Worm (Caenorhabditis elegans): ENCODE results near the gene ndub-5.

Gene ndub-5

DNA sequence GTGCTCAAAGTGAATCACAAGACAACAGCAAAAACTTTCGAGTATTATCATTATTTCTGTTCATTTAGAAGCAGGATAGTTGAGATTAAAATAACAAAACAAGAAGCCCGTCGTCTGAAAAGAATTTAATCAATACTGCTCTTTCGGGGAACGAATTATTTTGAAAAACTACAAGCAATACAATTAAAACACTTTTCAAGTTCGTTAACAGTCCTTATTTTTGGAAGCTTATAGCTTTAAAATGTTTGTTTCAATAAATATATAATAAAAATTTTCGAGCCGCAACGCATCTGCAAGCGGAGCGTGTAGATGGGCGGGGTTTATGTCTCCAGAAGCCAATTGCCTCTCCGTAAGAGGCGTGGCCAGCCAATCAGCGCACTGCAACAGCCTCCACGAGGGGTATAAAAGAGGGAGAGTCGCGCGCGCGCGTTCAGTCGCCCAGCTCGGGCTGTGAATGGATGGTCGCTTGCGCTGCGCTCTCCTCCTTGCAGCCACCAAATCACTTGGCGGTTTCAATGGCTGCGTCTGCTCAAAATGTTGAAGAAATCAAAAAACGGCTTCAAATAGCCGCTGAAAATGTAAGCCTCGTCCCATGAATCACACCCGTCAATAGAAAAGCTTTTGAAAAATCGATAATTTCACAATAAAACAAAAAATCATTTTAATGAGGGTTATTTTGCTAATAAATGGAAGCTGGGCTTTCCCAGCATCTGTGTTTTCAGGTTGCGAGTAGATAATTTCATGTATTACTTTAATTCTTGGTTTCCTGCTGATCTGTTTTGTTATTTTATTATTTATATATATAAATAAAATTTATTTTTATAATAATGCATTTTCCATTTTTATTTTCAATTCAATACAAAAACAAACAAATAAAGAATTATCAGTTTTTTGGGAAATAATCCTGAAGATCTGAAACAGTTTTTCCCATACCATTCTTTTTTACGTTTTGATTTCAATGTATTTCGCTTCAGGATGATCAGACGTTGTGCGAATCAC is 30.1 kb downstream of the ndub-5 start, which contains the start of the genes ift-43 and mdt-26 (continued):
- TF ChIP-seq madf-2 (tag; optimal IDR thresholded peaks at IDR 0.05): peak; percentile 55
- peak; percentile 78 for TF ChIP-seq ceh-31 (tag; optimal IDR thresholded peaks at IDR 0.05)
- no peak for TF ChIP-seq hlh-6 (tag; optimal IDR thresholded peaks at IDR 0.05)
- peak; percentile 100 for TF ChIP-seq nfya-1 (tag; optimal IDR thresholded peaks at IDR 0.05)
- peak; percentile 52 for TF ChIP-seq hlh-30 (tag; optimal IDR thresholded peaks at IDR 0.05; ENCODE audit: insufficient read depth)
- TF ChIP-seq hlh-15 (tag; optimal IDR thresholded peaks at IDR 0.05): no peak
- TF ChIP-seq ztf-16 (tag; optimal IDR thresholded peaks at IDR 0.05): no peak
- peak; percentile 17; the same call in 1 of the 2 replicates for TF ChIP-seq sox-2 (GFP tag; IDR thresholded peaks at IDR 0.05)
- TF ChIP-seq ceh-45 (GFP tag; IDR thresholded peaks at IDR 0.05): peak; percentile 58; the same call in 1 of the 2 replicates
- TF ChIP-seq pqm-1 (tag; optimal IDR thresholded peaks at IDR 0.05): no peak
- peak; percentile 51 for TF ChIP-seq ceh-48 (tag; optimal IDR thresholded peaks at IDR 0.05)
- peak; percentile 55 for TF ChIP-seq pros-1 (tag; optimal IDR thresholded peaks at IDR 0.05)
- no peak for TF ChIP-seq C38D4.7 (GFP tag; optimal IDR thresholded peaks at IDR 0.05)
- peak; percentile 59 for TF ChIP-seq gmeb-2 (tag; optimal IDR thresholded peaks at IDR 0.05)
- no peak for TF ChIP-seq npax-4 (tag; optimal IDR thresholded peaks at IDR 0.05)
- TF ChIP-seq sdc-2 (tag; optimal IDR thresholded peaks at IDR 0.05): peak; percentile 41
- no peak for TF ChIP-seq dmd-4 (tag; optimal IDR thresholded peaks at IDR 0.05; ENCODE audit: borderline replicate concordance)
- peak; percentile 9 for TF ChIP-seq ceh-34 (tag; optimal IDR thresholded peaks at IDR 0.05)
- TF ChIP-seq zip-5 (tag; optimal IDR thresholded peaks at IDR 0.05): no peak
- TF ChIP-seq unc-42 (tag; optimal IDR thresholded peaks at IDR 0.05): peak; percentile 58
- TF ChIP-seq fkh-10 (GFP tag; optimal IDR thresholded peaks at IDR 0.05): no peak
- TF ChIP-seq ceh-9 (tag; optimal IDR thresholded peaks at IDR 0.05): no peak
- TF ChIP-seq fax-1 (tag; optimal IDR thresholded peaks at IDR 0.05): no peak
- no peak for TF ChIP-seq mec-3 (tag; optimal IDR thresholded peaks at IDR 0.05; ENCODE audit: borderline replicate concordance)
- TF ChIP-seq pha-4 (tag; optimal IDR thresholded peaks at IDR 0.05): no peak
- TF ChIP-seq ceh-18 (tag; optimal IDR thresholded peaks at IDR 0.05): peak; percentile 17
- TF ChIP-seq lim-6 (tag; optimal IDR thresholded peaks at IDR 0.05): no peak
- TF ChIP-seq pat-9 (tag; optimal IDR thresholded peaks at IDR 0.05): peak; percentile 14
- peak; percentile 29 for TF ChIP-seq pha-2 (tag; optimal IDR thresholded peaks at IDR 0.05)
- no peak for TF ChIP-seq ahr-1 (tag; optimal IDR thresholded peaks at IDR 0.05)
- peak; percentile 73 for TF ChIP-seq tbx-2 (tag; optimal IDR thresholded peaks at IDR 0.05)
- no peak for TF ChIP-seq eyg-1 (tag; optimal IDR thresholded peaks at IDR 0.05)
- TF ChIP-seq fkh-6 (tag; optimal IDR thresholded peaks at IDR 0.05): peak; percentile 56
- TF ChIP-seq syd-9 (tag; optimal IDR thresholded peaks at IDR 0.05): peak; percentile 18
- TF ChIP-seq ama-1 (optimal IDR thresholded peaks at IDR 0.05): peak; percentile 98
- peak; percentile 57 for TF ChIP-seq rnt-1 (tag; optimal IDR thresholded peaks at IDR 0.05)

DNA sequence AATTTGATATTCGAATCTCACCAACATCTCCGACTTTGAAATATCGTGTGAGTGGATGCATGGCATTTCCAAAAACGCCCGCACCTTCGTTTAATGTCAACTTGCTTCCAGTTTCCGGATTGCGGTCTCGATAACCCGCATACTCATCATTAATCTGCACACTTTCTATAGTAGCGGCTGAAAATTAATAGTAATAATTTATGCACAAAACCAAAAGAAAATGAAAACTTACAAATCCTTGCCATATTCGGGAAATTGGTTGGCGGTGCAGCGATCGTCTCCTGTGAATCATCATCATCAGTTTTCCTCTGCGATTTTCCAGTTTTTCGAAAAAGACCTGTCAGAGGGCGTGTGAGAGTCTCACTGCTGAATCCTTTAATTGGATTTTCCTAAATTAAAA is 31.0 kb downstream of the ndub-5 start:
- TF ChIP-seq F13H6.1 (tag; optimal IDR thresholded peaks at IDR 0.05) (no peak), C08G9.2 (tag; optimal IDR thresholded peaks at IDR 0.05) (no peak), unc-3 (GFP tag; conservative IDR thresholded peaks at IDR 0.05) (no peak), unc-3 (tag; optimal IDR thresholded peaks at IDR 0.05) (no peak), hlh-15 (tag; optimal IDR thresholded peaks at IDR 0.05) (no peak), nhr-11 (tag; optimal IDR thresholded peaks at IDR 0.05) (no peak), pha-2 (tag; optimal IDR thresholded peaks at IDR 0.05) (no peak), hlh-13 (GFP tag; optimal IDR thresholded peaks at IDR 0.05) (no peak), sox-2 (GFP tag; IDR thresholded peaks at IDR 0.05) (no peak), ceh-48 (tag; optimal IDR thresholded peaks at IDR 0.05) (no peak), che-1 (tag; optimal IDR thresholded peaks at IDR 0.05) (no peak), ceh-6 (GFP tag; optimal IDR thresholded peaks at IDR 0.05) (no peak), ceh-31 (tag; optimal IDR thresholded peaks at IDR 0.05) (no peak), unc-86 (tag; optimal IDR thresholded peaks at IDR 0.05) (no peak), gmeb-2 (tag; optimal IDR thresholded peaks at IDR 0.05) (no peak), Y22D7AL.16 (tag; optimal IDR thresholded peaks at IDR 0.05) (no peak), ama-1 (optimal IDR thresholded peaks at IDR 0.05) (no peak)
